Fruit fly (Drosophila melanogaster): Measurements from ENCODE around the gene CG11601.

Gene CG11601

DNA sequence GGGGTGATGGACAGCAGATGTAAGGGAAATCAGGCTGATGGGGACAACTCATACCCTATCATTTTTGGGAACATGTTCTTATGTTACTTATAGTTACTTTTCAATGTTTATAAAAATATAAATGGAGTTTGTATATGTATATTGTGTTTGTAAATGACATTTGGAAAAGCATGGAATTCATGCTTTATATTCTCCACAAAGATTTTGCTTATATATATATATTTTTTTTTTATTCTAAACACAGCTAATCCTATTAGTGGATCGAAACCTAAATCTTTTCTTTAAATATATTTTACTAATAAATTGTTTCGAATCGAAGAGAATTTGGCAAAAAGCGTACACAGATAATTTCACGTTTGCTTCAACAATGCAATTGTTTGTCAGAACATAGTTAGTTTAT, 6.0 kb upstream of the CG11601 start, which contains the start of gene Amnionless:
Amnionless (minus strand) TSS at position 101 of the 400 bp plus-strand sequence.
- TF ChIP-seq CG8924 (tag; optimal IDR thresholded peaks at IDR 0.05), result no peak
- no peak for TF ChIP-seq CG13424 (tag; optimal IDR thresholded peaks at IDR 0.05)
- TF ChIP-seq mld (GFP tag; IDR thresholded peaks at IDR 0.05; ENCODE audit: partially characterized antibody), result no peak
- TF ChIP-seq Max (GFP tag; optimal IDR thresholded peaks at IDR 0.05), result no peak
- no peak for TF ChIP-seq CG2120 (GFP tag; optimal IDR thresholded peaks at IDR 0.05)
- no peak for TF ChIP-seq CG12744 (GFP tag; optimal IDR thresholded peaks at IDR 0.05)
- TF ChIP-seq CG4282 (GFP tag; optimal IDR thresholded peaks at IDR 0.05), result no peak
- TF ChIP-seq p53 (GFP tag; optimal IDR thresholded peaks at IDR 0.05), result no peak
- TF ChIP-seq ems (GFP tag; optimal IDR thresholded peaks at IDR 0.05), result no peak
- TF ChIP-seq Dref (GFP tag; IDR thresholded peaks at IDR 0.05), result no peak
- TF ChIP-seq CG16863 (GFP tag; optimal IDR thresholded peaks at IDR 0.05), result no peak

DNA sequence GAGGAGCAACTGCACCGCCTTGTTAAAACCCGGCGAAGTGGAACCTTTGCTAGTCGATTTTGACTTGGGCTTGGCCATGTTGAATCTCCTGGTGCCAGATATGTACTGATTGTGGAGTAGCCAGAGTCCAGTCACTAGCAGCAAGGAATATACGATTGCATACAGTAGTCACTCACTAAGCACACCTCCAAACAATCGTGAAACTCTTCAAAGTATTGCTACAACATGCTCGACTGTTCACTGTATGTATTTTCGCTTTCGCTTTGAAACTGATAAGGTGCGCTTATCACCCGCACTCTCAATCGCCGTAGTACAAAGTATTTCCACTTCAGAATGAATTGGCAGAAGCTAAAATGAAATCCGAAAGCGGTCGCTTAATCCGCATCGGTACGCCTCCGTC, 3.4 kb upstream of the CG11601 start:
- peak; percentile 4; the same call in 1 of the 2 replicates for TF ChIP-seq Poxn (GFP tag; IDR thresholded peaks at IDR 0.05)
- TF ChIP-seq aop (GFP tag; IDR thresholded peaks at IDR 0.05), result peak; percentile 66
- peak; percentile 15 for TF ChIP-seq nmo (GFP tag; optimal IDR thresholded peaks at IDR 0.05)
- TF ChIP-seq Eip74EF (GFP tag; optimal IDR thresholded peaks at IDR 0.05), result no peak
- TF ChIP-seq Dip3 (GFP tag; optimal IDR thresholded peaks at IDR 0.05), result peak; percentile 77
- TF ChIP-seq CG12236 (GFP tag; optimal IDR thresholded peaks at IDR 0.05), result no peak
- TF ChIP-seq grau (tag; optimal IDR thresholded peaks at IDR 0.05), result peak; percentile 98
- TF ChIP-seq lmd (GFP tag; IDR thresholded peaks at IDR 0.05), result peak; percentile 77
- TF ChIP-seq lab (GFP tag; optimal IDR thresholded peaks at IDR 0.05), result peak; percentile 92
- no peak for TF ChIP-seq Oaz (GFP tag; IDR thresholded peaks at IDR 0.05)
- no peak for TF ChIP-seq twi (tag; optimal IDR thresholded peaks at IDR 0.05)
- peak; percentile 82 for TF ChIP-seq Atf6 (GFP tag; IDR thresholded peaks at IDR 0.05)
- no peak; the same call in 3 of the 4 replicates for TF ChIP-seq chinmo (GFP tag; IDR thresholded peaks at IDR 0.05; ENCODE audit: partially characterized antibody)
- TF ChIP-seq CG10321 (GFP tag; IDR thresholded peaks at IDR 0.05), result peak; percentile 38; the same call in 1 of the 2 replicates
- peak; percentile 86 for TF ChIP-seq chm (GFP tag; IDR thresholded peaks at IDR 0.05)
- peak; percentile 79 for TF ChIP-seq CG3847 (GFP tag; IDR thresholded peaks at IDR 0.05)
- no peak for TF ChIP-seq pita (GFP tag; optimal IDR thresholded peaks at IDR 0.05)
- TF ChIP-seq sug (tag; optimal IDR thresholded peaks at IDR 0.05), result peak; percentile 68
- peak; percentile 65 for TF ChIP-seq CG34422 (GFP tag; IDR thresholded peaks at IDR 0.05)
- peak; percentile 55 for TF ChIP-seq CG18619 (GFP tag; optimal IDR thresholded peaks at IDR 0.05)
- peak; percentile 63 for TF ChIP-seq CG9876 (GFP tag; optimal IDR thresholded peaks at IDR 0.05)
- peak; percentile 79 for TF ChIP-seq corto (GFP tag; optimal IDR thresholded peaks at IDR 0.05)
- TF ChIP-seq CG10274 (GFP tag; optimal IDR thresholded peaks at IDR 0.05), result no peak
- TF ChIP-seq caup (GFP tag; optimal IDR thresholded peaks at IDR 0.05; ENCODE audit: severe bottlenecking), result peak; percentile 74
- TF ChIP-seq Hr3 (GFP tag; optimal IDR thresholded peaks at IDR 0.05), result peak; percentile 26
- TF ChIP-seq gcm (GFP tag; optimal IDR thresholded peaks at IDR 0.05), result no peak
- TF ChIP-seq da (GFP tag; optimal IDR thresholded peaks at IDR 0.05), result peak; percentile 37
- no peak for TF ChIP-seq CG10565 (GFP tag; optimal IDR thresholded peaks at IDR 0.05)
- TF ChIP-seq CG9609 (GFP tag; optimal IDR thresholded peaks at IDR 0.05), result peak; percentile 43
- peak; percentile 69 for TF ChIP-seq Ptx1 (GFP tag; IDR thresholded peaks at IDR 0.05)
- peak; percentile 10 for TF ChIP-seq Ssrp (tag; optimal IDR thresholded peaks at IDR 0.05)
- TF ChIP-seq otp (GFP tag; IDR thresholded peaks at IDR 0.05), result peak; percentile 64
- peak; percentile 62 for TF ChIP-seq zfh2 (GFP tag; optimal IDR thresholded peaks at IDR 0.05)
- TF ChIP-seq CG18764 (GFP tag; optimal IDR thresholded peaks at IDR 0.05), result peak; percentile 29
- TF ChIP-seq nau (GFP tag; optimal IDR thresholded peaks at IDR 0.05), result peak; percentile 44
- TF ChIP-seq Max (GFP tag; optimal IDR thresholded peaks at IDR 0.05), result peak; percentile 41
- TF ChIP-seq Hsf (GFP tag; optimal IDR thresholded peaks at IDR 0.05), result peak; percentile 66
- peak; percentile 62; the same call in 1 of the 3 replicates for TF ChIP-seq CG11695 (GFP tag; IDR thresholded peaks at IDR 0.05)
- no peak for TF ChIP-seq CG10431 (GFP tag; optimal IDR thresholded peaks at IDR 0.05)
- peak; percentile 24; the same call in 1 of the 2 replicates for TF ChIP-seq CG32772 (GFP tag; IDR thresholded peaks at IDR 0.05)

All from whole organism, embryonic.